Fruit fly (Drosophila melanogaster): ENCODE results near the gene CG32206.

CG32206 gene

dm6 chr3L:19412812-19413211 is at the start of gene CG32206:
Gene CG32206 (minus strand): TSS chr3L:19412912.
- no peak for TF ChIP-seq CG17801 (GFP tag; optimal IDR thresholded peaks at IDR 0.05; ENCODE audit: partially characterized antibody)

- TF ChIP-seq CG17801 (GFP tag; optimal IDR thresholded peaks at IDR 0.05; ENCODE audit: partially characterized antibody) = no peak
These were observed 34.0 kb upstream of the CG32206 start, which contains the start of the genes CG33062 and Chd3 for dm6 chr3L:19446394-19447349. Gene CG33062 (minus strand): TSS chr3L:19446444. Gene Chd3 (plus strand): TSS chr3L:19447173.

- no peak for TF ChIP-seq CG17801 (GFP tag; optimal IDR thresholded peaks at IDR 0.05; ENCODE audit: partially characterized antibody)
These were observed 31.4 kb upstream of the CG32206 start for dm6 chr3L:19444092-19444491.

dm6 chr3L:19442239-19442638 is 29.5 kb upstream of the CG32206 start:
- TF ChIP-seq CG17801 (GFP tag; optimal IDR thresholded peaks at IDR 0.05; ENCODE audit: partially characterized antibody) = no peak

DNA sequence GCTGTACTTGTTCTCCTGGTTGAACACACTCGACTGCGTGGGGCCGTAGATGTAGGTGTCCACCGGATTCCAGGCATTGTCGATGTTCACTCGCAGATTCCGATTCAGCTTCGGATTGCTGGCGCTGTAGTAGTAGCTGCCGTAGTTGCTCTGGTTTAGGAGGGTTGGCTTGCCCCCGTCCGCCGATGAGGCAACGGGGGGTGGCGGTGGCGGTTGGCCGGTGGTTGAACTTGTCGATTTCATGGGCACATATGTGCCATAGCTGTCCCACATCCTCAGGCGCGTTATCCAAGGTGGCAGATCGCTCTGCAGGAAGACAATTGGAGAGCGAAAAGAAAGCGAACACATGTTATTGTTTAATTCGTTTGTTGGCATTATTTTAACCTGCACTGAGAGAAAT is 62.1 kb downstream of the CG32206 start:
- no peak for TF ChIP-seq CG17801 (GFP tag; optimal IDR thresholded peaks at IDR 0.05; ENCODE audit: partially characterized antibody)

dm6 chr3L:19349530-19350161 is 63.1 kb downstream of the CG32206 start:
- no peak for TF ChIP-seq CG17801 (GFP tag; optimal IDR thresholded peaks at IDR 0.05; ENCODE audit: partially characterized antibody)

- TF ChIP-seq CG17801 (GFP tag; optimal IDR thresholded peaks at IDR 0.05; ENCODE audit: partially characterized antibody) = no peak
These were observed 72.2 kb downstream of the CG32206 start for dm6 chr3L:19340516-19340915.

- peak; percentile 88 for TF ChIP-seq CG17801 (GFP tag; optimal IDR thresholded peaks at IDR 0.05; ENCODE audit: partially characterized antibody)
These were observed 74.5 kb downstream of the CG32206 start for dm6 chr3L:19338234-19338633.

dm6 chr3L:19337398-19338086 is 75.2 kb downstream of the CG32206 start, which contains the start of gene pip:
Gene pip (minus strand): TSS chr3L:19337609.
- no peak for TF ChIP-seq CG17801 (GFP tag; optimal IDR thresholded peaks at IDR 0.05; ENCODE audit: partially characterized antibody)

DNA sequence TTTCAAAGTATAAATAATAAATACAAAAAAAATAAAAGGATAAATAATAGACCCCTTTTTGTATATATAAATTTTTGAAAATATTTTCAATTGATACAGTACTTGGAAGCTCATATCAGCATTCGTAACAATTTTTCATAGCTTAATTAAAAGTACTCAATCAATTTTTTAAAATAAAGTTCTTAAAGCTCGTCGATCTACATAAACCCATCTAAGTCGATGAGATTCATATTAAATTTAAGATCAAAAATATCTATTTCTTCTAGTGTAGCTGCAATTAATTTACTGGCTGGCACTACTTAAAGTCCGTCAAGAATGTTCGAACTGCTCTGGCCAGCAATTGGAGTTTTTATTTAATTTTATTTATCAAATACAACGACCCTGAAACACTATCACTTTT is 76.0 kb downstream of the CG32206 start:
- no peak for TF ChIP-seq CG17801 (GFP tag; optimal IDR thresholded peaks at IDR 0.05; ENCODE audit: partially characterized antibody)

- TF ChIP-seq CG17801 (GFP tag; optimal IDR thresholded peaks at IDR 0.05; ENCODE audit: partially characterized antibody) = no peak
These were observed 80.9 kb downstream of the CG32206 start for dm6 chr3L:19331763-19332162.

DNA sequence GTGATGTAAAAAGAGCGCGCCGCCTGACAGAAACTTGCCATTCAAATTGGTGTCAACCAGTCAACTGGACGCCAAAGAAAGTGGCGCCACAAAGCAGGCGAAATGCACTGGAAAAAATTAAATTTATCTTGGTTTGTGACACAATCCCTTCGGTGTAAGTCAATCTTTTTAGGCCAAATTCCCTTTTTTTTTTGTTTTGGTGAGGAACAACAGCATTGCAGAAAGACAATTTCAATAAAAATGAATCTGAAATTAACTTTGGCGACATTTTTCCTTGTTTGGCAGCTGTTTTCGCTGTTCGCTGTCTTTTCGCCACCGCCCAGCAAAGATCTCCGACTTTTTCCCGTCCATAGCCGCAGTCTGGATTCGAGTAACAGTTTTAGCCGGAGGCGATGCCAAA is 83.2 kb downstream of the CG32206 start:
- no peak for TF ChIP-seq CG17801 (GFP tag; optimal IDR thresholded peaks at IDR 0.05; ENCODE audit: partially characterized antibody)

- no peak for TF ChIP-seq CG17801 (GFP tag; optimal IDR thresholded peaks at IDR 0.05; ENCODE audit: partially characterized antibody)
These were observed 84.6 kb downstream of the CG32206 start for dm6 chr3L:19328076-19328475.

DNA sequence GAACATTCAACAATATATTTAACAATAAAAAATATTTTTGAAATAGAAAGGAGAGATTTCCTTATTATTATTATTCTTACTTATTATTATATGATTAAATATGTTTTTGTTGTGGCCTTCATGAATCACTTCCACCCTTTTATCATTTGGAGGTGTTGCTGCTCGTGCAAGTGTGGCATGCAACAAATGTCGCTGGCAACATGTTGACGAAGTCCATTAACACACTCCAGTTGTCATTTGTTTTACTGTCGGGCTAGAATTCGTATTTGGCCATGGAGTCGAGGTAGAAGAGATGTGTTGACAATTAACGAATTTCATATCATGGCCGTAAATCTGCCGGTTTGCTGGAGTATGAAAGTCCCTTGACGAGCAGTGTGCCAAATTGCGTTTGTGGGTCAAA is 85.5 kb downstream of the CG32206 start:
- TF ChIP-seq CG17801 (GFP tag; optimal IDR thresholded peaks at IDR 0.05; ENCODE audit: partially characterized antibody) = no peak

DNA sequence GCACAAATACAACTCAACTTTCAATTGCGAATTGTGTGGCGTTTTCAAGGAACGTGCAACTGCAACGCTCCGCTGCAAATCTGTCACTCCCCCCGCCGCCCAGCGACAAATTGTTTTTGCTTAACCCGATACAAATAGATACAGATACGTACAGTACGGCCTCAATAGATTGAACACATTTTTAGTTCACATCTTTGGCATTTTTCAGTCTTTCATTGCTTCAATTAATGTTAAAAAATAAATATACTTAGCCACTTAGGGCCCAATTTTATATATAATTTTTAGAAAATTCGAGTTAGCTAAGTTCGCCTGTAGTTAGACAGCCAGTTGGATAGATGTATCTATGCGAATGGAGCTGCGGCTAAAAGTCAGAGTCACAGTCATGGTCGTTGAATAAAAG is 86.7 kb downstream of the CG32206 start:
- peak; percentile 0 for TF ChIP-seq CG17801 (GFP tag; optimal IDR thresholded peaks at IDR 0.05; ENCODE audit: partially characterized antibody)
